Fruit fly (Drosophila melanogaster) whole organism, embryonic: ENCODE data around the gene Nse4.

Source experiments
- Ada2b ChIP-seq: fragments of 200-800 bp; sonication (Bioruptor generic); IDR thresholded peaks from 2 replicates; pipeline ENCODE4 v1.3.6; 2022; ENCODE audit warnings: missing biosample characterization, missing genetic modification characterization
- Aef1 ChIP-seq: fragments of 200-800 bp; sonication (Bioruptor generic); IDR thresholded peaks from 3 replicates; pipeline ENCODE4 v1.3.6; 2022; ENCODE audit warnings: missing biosample characterization, missing genetic modification characterization
- Antp ChIP-seq: fragments of 200-800 bp; sonication (Bioruptor generic); optimal IDR thresholded peaks from 3 replicates; lab custom pipeline; 2016; ENCODE audit warnings: missing biosample characterization, missing genetic modification characterization
- BEAF-32 ChIP-seq: fragments of 200-800 bp; sonication (Bioruptor generic); optimal IDR thresholded peaks from 3 replicates; lab custom pipeline; 2017; ENCODE audit warnings: missing biosample characterization, missing genetic modification characterization, mild to moderate bottlenecking, moderate library complexity, missing genetic modification reagents
- Bgb ChIP-seq: fragments of 200-800 bp; sonication (Bioruptor generic); IDR thresholded peaks from 2 replicates; pipeline ENCODE4 v1.3.6; 2022; ENCODE audit warnings: missing biosample characterization, missing genetic modification characterization; ENCODE audit not compliant: partially characterized antibody
- CG12071 ChIP-seq: fragments of 200-800 bp; sonication (Bioruptor generic); optimal IDR thresholded peaks from 3 replicates; lab custom pipeline; 2018; ENCODE audit warnings: missing biosample characterization, mild to moderate bottlenecking, missing genetic modification characterization
- CG12942 ChIP-seq: fragments of 200-800 bp; sonication (Bioruptor generic); optimal IDR thresholded peaks from 3 replicates; lab custom pipeline; 2016; ENCODE audit warnings: missing biosample characterization, missing genetic modification characterization
- CG13287 ChIP-seq: fragments of 200-800 bp; sonication (Bioruptor generic); IDR thresholded peaks from 2 replicates; pipeline ENCODE4 v1.3.6; 2022; ENCODE audit warnings: missing biosample characterization, missing genetic modification characterization; ENCODE audit not compliant: partially characterized antibody
- CG15011 ChIP-seq: fragments of 200-800 bp; sonication (Bioruptor generic); optimal IDR thresholded peaks from 3 replicates; lab custom pipeline; 2018; ENCODE audit warnings: missing biosample characterization, mild to moderate bottlenecking, missing genetic modification characterization
- CG16813 ChIP-seq: fragments of 200-800 bp; sonication (Bioruptor generic); IDR thresholded peaks from 3 replicates; pipeline ENCODE4 v1.3.6; 2022; ENCODE audit warnings: missing biosample characterization, missing genetic modification characterization; ENCODE audit not compliant: partially characterized antibody
- CG30020 ChIP-seq: fragments of 200-800 bp; optimal IDR thresholded peaks from 2 replicates; lab custom pipeline; 2019; ENCODE audit warnings: missing biosample characterization, mild to moderate bottlenecking, missing genetic modification characterization, moderate library complexity
- CG30403 ChIP-seq: fragments of 200-800 bp; sonication (Bioruptor generic); optimal IDR thresholded peaks from 3 replicates; lab custom pipeline; 2016; ENCODE audit warnings: missing biosample characterization, missing genetic modification characterization
- CG32772 ChIP-seq: fragments of 200-800 bp; sonication (Bioruptor generic); IDR thresholded peaks from 2 replicates; pipeline ENCODE4 v1.3.6; 2022; ENCODE audit warnings: missing biosample characterization, missing genetic modification characterization
- CG3995 ChIP-seq: fragments of 200-800 bp; sonication (Bioruptor generic); optimal IDR thresholded peaks from 3 replicates; lab custom pipeline; 2016; ENCODE audit warnings: missing biosample characterization, missing genetic modification characterization
- CG4282 ChIP-seq: fragments of 200-800 bp; sonication (Bioruptor generic); optimal IDR thresholded peaks from 2 replicates; lab custom pipeline; 2016; ENCODE audit warnings: missing biosample characterization, missing genetic modification characterization
- CG4328 ChIP-seq: fragments of 200-800 bp; sonication (Bioruptor generic); optimal IDR thresholded peaks from 3 replicates; lab custom pipeline; 2017; ENCODE audit warnings: missing biosample characterization, missing genetic modification reagents, missing genetic modification characterization
- CG6791 ChIP-seq: fragments of 200-800 bp; sonication (Bioruptor generic); IDR thresholded peaks from 3 replicates; pipeline ENCODE4 v1.3.6; 2022; ENCODE audit warnings: missing biosample characterization, missing genetic modification characterization; ENCODE audit not compliant: partially characterized antibody
- Chrac-16 ChIP-seq: fragments of 200-800 bp; sonication (Bioruptor generic); optimal IDR thresholded peaks from 3 replicates; lab custom pipeline; 2016; ENCODE audit warnings: missing biosample characterization, missing genetic modification characterization
- Dp ChIP-seq: fragments of 200-800 bp; sonication (Bioruptor generic); optimal IDR thresholded peaks from 2 replicates; lab custom pipeline; 2018; ENCODE audit warnings: missing biosample characterization, mild to moderate bottlenecking, missing genetic modification characterization, moderate library complexity
- HLH4C ChIP-seq: fragments of 200-800 bp; sonication (Bioruptor generic); IDR thresholded peaks from 3 replicates; pipeline ENCODE4 v1.3.6; 2022; ENCODE audit warnings: missing biosample characterization, missing genetic modification characterization; ENCODE audit not compliant: partially characterized antibody
- Hmx ChIP-seq: fragments of 200-800 bp; sonication (Bioruptor generic); optimal IDR thresholded peaks from 2 replicates; lab custom pipeline; 2016; ENCODE audit warnings: missing biosample characterization, missing genetic modification characterization
- Hsf ChIP-seq: fragments of 200-800 bp; sonication (Bioruptor generic); optimal IDR thresholded peaks from 3 replicates; lab custom pipeline; 2016; ENCODE audit warnings: missing biosample characterization, missing genetic modification characterization
- Lpt ChIP-seq: fragments of >200 bp; optimal IDR thresholded peaks from 2 replicates; lab custom pipeline; 2018; ENCODE audit warnings: missing biosample characterization, missing genetic modification characterization
- Med ChIP-seq: fragments of 200-800 bp; sonication (Bioruptor generic); peaks from one replicate; lab custom pipeline; 2016; ENCODE audit warnings: missing biosample characterization, missing genetic modification characterization, mild to moderate bottlenecking, inconsistent platforms, moderate library complexity
- Mrtf ChIP-seq: fragments of 200-800 bp; sonication (Bioruptor generic); IDR thresholded peaks from 3 replicates; pipeline ENCODE4 v1.3.6; 2022; ENCODE audit warnings: missing biosample characterization, missing genetic modification characterization
- Nf-YC ChIP-seq: fragments of 200-800 bp; optimal IDR thresholded peaks from 3 replicates; lab custom pipeline; 2019; ENCODE audit warnings: missing biosample characterization, mild to moderate bottlenecking, missing genetic modification characterization, moderate library complexity
- Sry-δ ChIP-seq: fragments of 200-800 bp; sonication (Bioruptor generic); optimal IDR thresholded peaks from 2 replicates; lab custom pipeline; 2016; ENCODE audit warnings: missing biosample characterization, missing genetic modification characterization
- bowl ChIP-seq: fragments of 200-800 bp; sonication (Bioruptor generic); IDR thresholded peaks from 2 replicates; pipeline ENCODE4 v1.3.6; 2022; ENCODE audit warnings: missing biosample characterization, missing genetic modification characterization
- chif ChIP-seq, 2 experiments: fragments of 200-800 bp; sonication (Bioruptor generic); optimal IDR thresholded peaks; 3 replicates each; lab custom pipeline; 2016; ENCODE audit warnings: missing biosample characterization in 2 of 2, missing genetic modification characterization in 2 of 2
- cwo ChIP-seq: fragments of 200-800 bp; sonication (Bioruptor generic); optimal IDR thresholded peaks from 3 replicates; lab custom pipeline; 2017; ENCODE audit warnings: missing biosample characterization, missing genetic modification characterization, mild to moderate bottlenecking, moderate library complexity, missing genetic modification reagents
- da ChIP-seq: fragments of 200-800 bp; sonication (Bioruptor generic); optimal IDR thresholded peaks from 2 replicates; lab custom pipeline; 2016; ENCODE audit warnings: missing biosample characterization, missing genetic modification characterization
- disco-r ChIP-seq: fragments of 200-800 bp; sonication (Bioruptor generic); optimal IDR thresholded peaks from 2 replicates; lab custom pipeline; 2016; ENCODE audit warnings: missing biosample characterization, missing genetic modification characterization
- dmrt99B ChIP-seq: fragments of 200-800 bp; sonication (Bioruptor generic); optimal IDR thresholded peaks from 2 replicates; lab custom pipeline; 2018; ENCODE audit warnings: missing biosample characterization, mild to moderate bottlenecking, missing genetic modification characterization, moderate library complexity
- emc ChIP-seq: fragments of 200-800 bp; sonication (Bioruptor generic); optimal IDR thresholded peaks from 2 replicates; lab custom pipeline; 2016; ENCODE audit warnings: missing biosample characterization, missing genetic modification characterization
- en ChIP-seq: fragments of 200-800 bp; sonication (Bioruptor generic); optimal IDR thresholded peaks from 2 replicates; lab custom pipeline; 2016; ENCODE audit warnings: missing biosample characterization, missing genetic modification characterization
- esg ChIP-seq: fragments of 200-800 bp; sonication (Bioruptor generic); conservative IDR thresholded peaks from 2 replicates; pipeline ENCODE4 v1.3.6; 2022; ENCODE audit warnings: missing biosample characterization, missing genetic modification characterization
- eve ChIP-seq, 2 experiments: fragments of >200 bp; optimal IDR thresholded peaks; 2 replicates each; lab custom pipeline; 2017; ENCODE audit warnings: missing biosample characterization in 2 of 2, missing genetic modification characterization in 2 of 2
- gfzf ChIP-seq: fragments of 200-800 bp; sonication (Bioruptor generic); optimal IDR thresholded peaks from 2 replicates; lab custom pipeline; 2016; ENCODE audit warnings: missing biosample characterization, mild to moderate bottlenecking, missing genetic modification characterization, moderate library complexity
- her ChIP-seq: fragments of 200-800 bp; sonication (Bioruptor generic); optimal IDR thresholded peaks from 2 replicates; lab custom pipeline; 2016; ENCODE audit warnings: missing biosample characterization, missing genetic modification characterization
- jigr1 ChIP-seq: fragments of 200-800 bp; sonication (Bioruptor generic); IDR thresholded peaks from 3 replicates; pipeline ENCODE4 v1.3.6; 2022; ENCODE audit warnings: missing biosample characterization, missing genetic modification characterization
- lola ChIP-seq, 3 experiments: fragments of >200 bp in 2 of 3; fragments of 200-800 bp in 1 of 3; sonication (Bioruptor generic) in 1 of 3; optimal IDR thresholded peaks; 2 replicates each; lab custom pipeline; 2017 to 2019; ENCODE audit warnings: missing biosample characterization in 3 of 3, missing genetic modification characterization in 3 of 3, mild to moderate bottlenecking in 1 of 3, moderate library complexity in 1 of 3
- mam ChIP-seq: fragments of 200-800 bp; sonication (Bioruptor generic); optimal IDR thresholded peaks from 3 replicates; lab custom pipeline; 2016; ENCODE audit warnings: missing biosample characterization, missing genetic modification characterization
- nerfin-1 ChIP-seq: fragments of 200-800 bp; sonication (Bioruptor generic); optimal IDR thresholded peaks from 3 replicates; lab custom pipeline; 2019; ENCODE audit warnings: missing biosample characterization, mild to moderate bottlenecking, missing genetic modification characterization, moderate library complexity
- peb ChIP-seq: fragments of 200-800 bp; sonication (Bioruptor generic); IDR thresholded peaks from 2 replicates; pipeline ENCODE4 v1.3.6; 2022; ENCODE audit warnings: missing biosample characterization, missing genetic modification characterization
- salm ChIP-seq: fragments of 200-800 bp; sonication (Bioruptor generic); optimal IDR thresholded peaks from 2 replicates; lab custom pipeline; 2018; ENCODE audit warnings: missing biosample characterization, mild to moderate bottlenecking, missing genetic modification characterization
- tin ChIP-seq: fragments of 200-800 bp; sonication (Bioruptor generic); optimal IDR thresholded peaks from 3 replicates; lab custom pipeline; 2016; ENCODE audit warnings: missing biosample characterization, missing genetic modification characterization
- tna ChIP-seq: fragments of 200-800 bp; sonication (Bioruptor generic); IDR thresholded peaks from 2 replicates; pipeline ENCODE4 v1.3.6; 2022; ENCODE audit warnings: missing biosample characterization, missing genetic modification characterization; ENCODE audit not compliant: partially characterized antibody
- zfh1 ChIP-seq: fragments of 200-800 bp; sonication (Bioruptor generic); IDR thresholded peaks from 3 replicates; pipeline ENCODE4 v1.3.6; 2022; ENCODE audit warnings: missing biosample characterization, missing genetic modification characterization

Gene Nse4

DNA sequence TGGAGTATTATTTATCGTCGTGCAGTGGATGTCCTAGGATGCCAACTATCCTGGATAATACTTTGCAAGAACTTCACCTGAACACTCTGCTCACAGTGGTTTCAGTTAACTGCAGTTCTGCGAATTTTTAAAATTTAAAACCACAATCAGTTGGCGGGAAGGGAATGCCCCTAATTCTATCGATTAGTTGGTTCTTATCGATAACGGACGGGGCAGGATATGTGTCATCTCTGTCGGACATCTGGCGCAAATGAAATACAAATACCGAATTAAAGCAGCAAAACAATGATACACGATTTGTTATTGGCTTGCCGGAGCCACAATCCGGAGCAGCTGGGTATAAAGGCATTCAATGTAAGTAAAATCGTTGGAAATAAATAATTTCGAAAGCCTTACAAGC, 43.8 kb downstream of the Nse4 start, which contains the start of gene Grip75 (continued):
- TF ChIP-seq Hmx (GFP tag; lab: Kevin White, UChicago): no peak
- no peak for TF ChIP-seq eve (GFP tag; optimal IDR thresholded peaks at IDR 0.05; lab: Kevin White, UChicago)
- TF ChIP-seq Aef1 (GFP tag; lab: Robert Waterston, UW): no peak
- no peak for TF ChIP-seq emc (GFP tag; lab: Kevin White, UChicago)
- TF ChIP-seq Lpt (GFP tag; lab: Kevin White, UChicago): no peak
- no peak for TF ChIP-seq CG12071
- no peak for TF ChIP-seq da (GFP tag; lab: Kevin White, UChicago)
- TF ChIP-seq en: no peak
- TF ChIP-seq disco-r (GFP tag; lab: Kevin White, UChicago): no peak
- TF ChIP-seq CG12942: no peak
- peak; percentile 62 for TF ChIP-seq BEAF-32 (GFP tag; lab: Kevin White, UChicago)
- TF ChIP-seq CG13287 (GFP tag; lab: Robert Waterston, UW): peak; percentile 74
- TF ChIP-seq CG15011 (GFP tag; lab: Kevin White, UChicago): no peak
- no peak for TF ChIP-seq salm (tag; lab: Kevin White, UChicago)
- TF ChIP-seq Mrtf (GFP tag; lab: Robert Waterston, UW): no peak
- no peak for TF ChIP-seq Chrac-16 (GFP tag; lab: Kevin White, UChicago)
- TF ChIP-seq CG4328 (GFP tag; lab: Kevin White, UChicago): no peak
- peak; percentile 66 for TF ChIP-seq Med (GFP tag; lab: Kevin White, UChicago)
- TF ChIP-seq chif (GFP tag; optimal IDR thresholded peaks at IDR 0.05; lab: Kevin White, UChicago): no peak
- peak; percentile 32; the same call in 1 of the 3 replicates for TF ChIP-seq HLH4C (GFP tag; lab: Robert Waterston, UW)
- TF ChIP-seq Sry-δ (GFP tag; lab: Kevin White, UChicago): peak; percentile 86
- peak; percentile 75 for TF ChIP-seq CG6791 (GFP tag; lab: Robert Waterston, UW)
- peak; percentile 11 for TF ChIP-seq gfzf (GFP tag; lab: Kevin White, UChicago)
- TF ChIP-seq peb (GFP tag; lab: Robert Waterston, UW): no peak
- TF ChIP-seq zfh1 (GFP tag; lab: Robert Waterston, UW): no peak
- TF ChIP-seq CG4282 (GFP tag; lab: Kevin White, UChicago): no peak
- TF ChIP-seq Dp (GFP tag; lab: Kevin White, UChicago): peak; percentile 95
- TF ChIP-seq jigr1 (GFP tag; lab: Robert Waterston, UW): no peak
- TF ChIP-seq Antp: no peak
- TF ChIP-seq, all 482 proteins: peak for 41

DNA sequence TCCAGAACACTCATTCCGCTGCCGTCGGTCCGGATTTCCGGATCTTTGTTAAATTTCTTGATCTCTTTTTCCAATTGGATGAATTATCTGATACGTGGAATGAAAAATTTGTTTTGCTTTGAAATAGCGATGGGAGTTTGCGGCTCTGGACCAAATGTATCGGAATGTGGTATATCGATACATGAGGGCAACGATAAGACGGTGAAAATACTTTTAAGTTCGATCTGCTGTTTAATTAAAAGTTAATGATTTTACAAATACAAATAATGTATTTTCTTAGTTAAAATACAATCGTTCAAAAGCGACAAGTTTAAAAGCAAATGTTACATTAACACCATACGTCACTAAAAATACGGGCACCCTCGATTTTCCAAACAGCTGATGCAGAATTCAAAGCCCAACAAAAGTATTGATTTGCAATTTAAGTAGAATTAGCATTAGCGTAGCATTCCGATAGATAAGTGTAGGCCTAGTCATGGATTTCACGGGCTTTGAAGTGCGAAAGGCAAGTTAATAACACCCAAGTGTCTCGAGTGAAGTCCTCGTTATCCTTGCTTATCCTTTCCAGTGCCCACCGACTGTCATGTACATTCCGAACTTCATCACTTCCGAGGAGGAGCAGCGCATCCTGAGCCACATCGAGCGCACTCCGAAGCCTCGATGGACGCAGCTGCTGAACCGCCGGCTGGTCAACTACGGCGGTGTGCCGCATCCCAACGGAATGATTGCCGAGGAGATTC, 49.4 kb downstream of the Nse4 start, which contains the start of the genes Cog4 and CG6144:
Gene Cog4, minus strand, starts transcription at position 139 of the 740 bp plus-strand sequence.
Gene CG6144, plus strand, starts transcription at position 211 of the 740 bp plus-strand sequence.
- peak; percentile 41 for TF ChIP-seq Hmx (GFP tag; lab: Kevin White, UChicago)
- peak; percentile 99 for TF ChIP-seq nerfin-1 (tag; lab: Kevin White, UChicago)
- peak; percentile 87 for TF ChIP-seq Sry-δ (GFP tag; lab: Kevin White, UChicago)
- TF ChIP-seq esg (GFP tag; lab: Robert Waterston, UW): 0 out of 2 replicates have a peak, but pooled peaks have one; percentile 7
- TF ChIP-seq CG32772: 0 out of 2 replicates have a peak, but pooled peaks have one; percentile 12
- peak; percentile 62 for TF ChIP-seq tna (GFP tag; lab: Robert Waterston, UW)
- TF ChIP-seq CG30403 (GFP tag; lab: Kevin White, UChicago): peak; percentile 44
- no peak for TF ChIP-seq cwo (GFP tag; lab: Kevin White, UChicago)
- peak in 1 of 3 experiments; percentile 55 for TF ChIP-seq lola (GFP tag; optimal IDR thresholded peaks at IDR 0.05; lab: Kevin White, UChicago)
- peak; percentile 78 for TF ChIP-seq BEAF-32 (GFP tag; lab: Kevin White, UChicago)
- no peak for TF ChIP-seq dmrt99B
- peak; percentile 65 for TF ChIP-seq CG30020
- peak; percentile 43; the same call in 1 of the 2 replicates for TF ChIP-seq Ada2b
- TF ChIP-seq Bgb (GFP tag; lab: Robert Waterston, UW): peak; percentile 72
- peak; percentile 91 for TF ChIP-seq CG3995 (GFP tag; lab: Kevin White, UChicago)
- peak; percentile 2 for TF ChIP-seq tin (GFP tag; lab: Kevin White, UChicago)
- no peak for TF ChIP-seq Nf-YC
- no peak for TF ChIP-seq bowl
- TF ChIP-seq her (GFP tag; lab: Kevin White, UChicago): no peak
- peak; percentile 48 for TF ChIP-seq mam
- TF ChIP-seq CG16813: peak; percentile 71
- TF ChIP-seq Hsf (GFP tag; lab: Kevin White, UChicago): peak; percentile 29
